Worm (Caenorhabditis elegans): ENCODE measurements around the gene srw-137.

ce11 chrV:2992060-2992459 is 48.3 kb upstream of the srw-137 start:
- TF ChIP-seq flt-1 (GFP tag; IDR thresholded peaks at IDR 0.05) (no peak), tab-1 (GFP tag; IDR thresholded peaks at IDR 0.05) (no peak)

Data from whole organism, midembryonic.